In genomic region chr3R:22726771-22727455, dm6 we compare ENCODE assay signal across 4 fruit fly cellular contexts.
TF ChIP-seq lines count a peak whose summit lies in the region.

Gene CG45049 (plus strand): TSS chr3R:22726967.

- no peak for TF ChIP-seq CTCF in whole organism, embryonic (GFP tag; optimal IDR thresholded peaks at IDR 0.05; lab: Kevin White, UChicago)

TF ChIP-seq in whole organism, adult, 20 proteins besides CTCF, POLR2A, EP300 and RAD21:
- TF ChIP-seq tj (GFP tag; optimal IDR thresholded peaks at IDR 0.05; lab: Kevin White, UChicago) (peak; percentile 34), cic (GFP tag; optimal IDR thresholded peaks at IDR 0.05; lab: Kevin White, UChicago) (peak; percentile 78), bab1 (GFP tag; optimal IDR thresholded peaks at IDR 0.05; lab: Kevin White, UChicago) (peak; percentile 23), CG7045 (GFP tag; optimal IDR thresholded peaks at IDR 0.05; lab: Kevin White, UChicago) (no peak)
TF ChIP-seq in whole organism, adult: peak in this region for 3.

TF ChIP-seq in whole organism, embryonic, 481 proteins besides CTCF, POLR2A, EP300 and RAD21 (continues in another document):
- peak; percentile 95 for TF ChIP-seq CG6791 (GFP tag; IDR thresholded peaks at IDR 0.05; lab: Robert Waterston, UW; ENCODE audit: partially characterized antibody)
- TF ChIP-seq HLH4C (GFP tag; IDR thresholded peaks at IDR 0.05; lab: Robert Waterston, UW; ENCODE audit: partially characterized antibody), result peak; percentile 87
- peak; percentile 10 for TF ChIP-seq zfh2 (GFP tag; optimal IDR thresholded peaks at IDR 0.05; lab: Kevin White, UChicago)
- TF ChIP-seq vnd (GFP tag; IDR thresholded peaks at IDR 0.05; lab: Robert Waterston, UW; ENCODE audit: partially characterized antibody), result peak; percentile 89
- TF ChIP-seq CG5953 (GFP tag; IDR thresholded peaks at IDR 0.05; lab: Robert Waterston, UW), result no peak
- TF ChIP-seq CG4730 (GFP tag; IDR thresholded peaks at IDR 0.05; lab: Robert Waterston, UW), result no peak
- peak; percentile 57 for TF ChIP-seq Med (GFP tag; lab: Kevin White, UChicago)
- TF ChIP-seq Pdp1 (GFP tag; optimal IDR thresholded peaks at IDR 0.05; lab: Kevin White, UChicago), result peak in 1 of 2 experiments; percentile 12
- TF ChIP-seq fu2 (GFP tag; optimal IDR thresholded peaks at IDR 0.05; lab: Kevin White, UChicago), result no peak
- peak; percentile 67 for TF ChIP-seq CG2129 (GFP tag; IDR thresholded peaks at IDR 0.05; lab: Robert Waterston, UW; ENCODE audit: partially characterized antibody)
- peak; percentile 25 for TF ChIP-seq nmo (GFP tag; optimal IDR thresholded peaks at IDR 0.05; lab: Kevin White, UChicago)
- TF ChIP-seq jigr1 (GFP tag; IDR thresholded peaks at IDR 0.05; lab: Robert Waterston, UW), result no peak
- TF ChIP-seq CG1233 (GFP tag; optimal IDR thresholded peaks at IDR 0.05; lab: Kevin White, UChicago), result no peak
- TF ChIP-seq slp2 (GFP tag; optimal IDR thresholded peaks at IDR 0.05; lab: Kevin White, UChicago), result no peak
- TF ChIP-seq sens (GFP tag; lab: Kevin White, UChicago), result peak; percentile 83
- peak; percentile 34 for TF ChIP-seq lilli (GFP tag; optimal IDR thresholded peaks at IDR 0.05; lab: Kevin White, UChicago)
- peak; percentile 94 for TF ChIP-seq Opbp (GFP tag; IDR thresholded peaks at IDR 0.05; lab: Robert Waterston, UW; ENCODE audit: partially characterized antibody)
- peak; percentile 93 for TF ChIP-seq CG7963 (GFP tag; IDR thresholded peaks at IDR 0.05; lab: Robert Waterston, UW; ENCODE audit: partially characterized antibody)
- no peak for TF ChIP-seq grau (tag; optimal IDR thresholded peaks at IDR 0.05; lab: Kevin White, UChicago)
- peak; percentile 66 for TF ChIP-seq row (GFP tag; IDR thresholded peaks at IDR 0.05; lab: Robert Waterston, UW)
- TF ChIP-seq CG10543 (GFP tag; optimal IDR thresholded peaks at IDR 0.05; lab: Kevin White, UChicago), result peak; percentile 23
- no peak for TF ChIP-seq CG31365 (tag; optimal IDR thresholded peaks at IDR 0.05; lab: Kevin White, UChicago)
- TF ChIP-seq twi (tag; optimal IDR thresholded peaks at IDR 0.05; lab: Kevin White, UChicago), result no peak
- peak; percentile 42 for TF ChIP-seq CG34376 (GFP tag; optimal IDR thresholded peaks at IDR 0.05; lab: Kevin White, UChicago)
- TF ChIP-seq trem (tag; optimal IDR thresholded peaks at IDR 0.05; lab: Kevin White, UChicago), result peak; percentile 4
- no peak for TF ChIP-seq CG13894 (tag; optimal IDR thresholded peaks at IDR 0.05; lab: Kevin White, UChicago)
- TF ChIP-seq odd (GFP tag; optimal IDR thresholded peaks at IDR 0.05; lab: Kevin White, UChicago), result no peak
- peak; percentile 32; the same call in 1 of the 4 replicates for TF ChIP-seq Gug (GFP tag; IDR thresholded peaks at IDR 0.05; lab: Robert Waterston, UW)

TF ChIP-seq in whole organism, prepupa, 60 proteins besides CTCF, POLR2A, EP300 and RAD21:
- TF ChIP-seq fd85E (GFP tag; optimal IDR thresholded peaks at IDR 0.05; lab: Kevin White, UChicago), result no peak
- TF ChIP-seq OdsH (GFP tag; optimal IDR thresholded peaks at IDR 0.05; lab: Kevin White, UChicago), result no peak
- TF ChIP-seq Hr39 (GFP tag; optimal IDR thresholded peaks at IDR 0.05; lab: Kevin White, UChicago), result peak; percentile 31
- TF ChIP-seq eg (GFP tag; IDR thresholded peaks at IDR 0.05; lab: Robert Waterston, UW), result no peak
- TF ChIP-seq fkh (GFP tag; optimal IDR thresholded peaks at IDR 0.05; lab: Kevin White, UChicago), result peak; percentile 63
- peak; percentile 13 for TF ChIP-seq topi (GFP tag; optimal IDR thresholded peaks at IDR 0.05; lab: Kevin White, UChicago)
- TF ChIP-seq CG3919 (GFP tag; optimal IDR thresholded peaks at IDR 0.05; lab: Kevin White, UChicago), result peak; percentile 13
- no peak for TF ChIP-seq CG11902 (GFP tag; optimal IDR thresholded peaks at IDR 0.05; lab: Kevin White, UChicago)
- peak; percentile 26 for TF ChIP-seq lz (GFP tag; optimal IDR thresholded peaks at IDR 0.05; lab: Kevin White, UChicago)
- TF ChIP-seq Hr4 (GFP tag; optimal IDR thresholded peaks at IDR 0.05; lab: Kevin White, UChicago), result peak; percentile 4
- TF ChIP-seq dsx (GFP tag; optimal IDR thresholded peaks at IDR 0.05; lab: Kevin White, UChicago; ENCODE audit: poor library complexity, severe bottlenecking), result no peak
- TF ChIP-seq pdm3 (GFP tag; optimal IDR thresholded peaks at IDR 0.05; lab: Kevin White, UChicago), result no peak
- TF ChIP-seq CG6163 (GFP tag; IDR thresholded peaks at IDR 0.05; lab: Robert Waterston, UW), result no peak
- peak; percentile 9 for TF ChIP-seq Ets21C (GFP tag; optimal IDR thresholded peaks at IDR 0.05; lab: Kevin White, UChicago)
- peak; percentile 35 for TF ChIP-seq Eip78C (GFP tag; lab: Kevin White, UChicago)
- TF ChIP-seq CG10631 (GFP tag; optimal IDR thresholded peaks at IDR 0.05; lab: Kevin White, UChicago), result peak; percentile 34
- peak; percentile 39 for TF ChIP-seq Met (GFP tag; optimal IDR thresholded peaks at IDR 0.05; lab: Kevin White, UChicago)
- peak; percentile 2 for TF ChIP-seq CG16779 (tag; optimal IDR thresholded peaks at IDR 0.05; lab: Kevin White, UChicago)
- TF ChIP-seq Sox15 (GFP tag; optimal IDR thresholded peaks at IDR 0.05; lab: Kevin White, UChicago), result no peak

TF ChIP-seq in whole organism, wandering third instar larva, 38 proteins besides CTCF, POLR2A, EP300 and RAD21:
- TF ChIP-seq HLH106 (tag; optimal IDR thresholded peaks at IDR 0.05; lab: Kevin White, UChicago) (no peak), h (GFP tag; optimal IDR thresholded peaks at IDR 0.05; lab: Kevin White, UChicago) (peak; percentile 10), ey (GFP tag; optimal IDR thresholded peaks at IDR 0.05; lab: Kevin White, UChicago) (no peak), brk (GFP tag; optimal IDR thresholded peaks at IDR 0.05; lab: Kevin White, UChicago) (no peak), Hnf4 (GFP tag; optimal IDR thresholded peaks at IDR 0.05; lab: Kevin White, UChicago) (peak; percentile 30), woc (GFP tag; optimal IDR thresholded peaks at IDR 0.05; lab: Kevin White, UChicago) (peak; percentile 48), fru (GFP tag; optimal IDR thresholded peaks at IDR 0.05; lab: Kevin White, UChicago) (no peak), GATAd (GFP tag; optimal IDR thresholded peaks at IDR 0.05; lab: Kevin White, UChicago) (no peak), Abd-B (GFP tag; optimal IDR thresholded peaks at IDR 0.05; lab: Kevin White, UChicago) (no peak), sage (GFP tag; optimal IDR thresholded peaks at IDR 0.05; lab: Kevin White, UChicago) (peak; percentile 49), usp (GFP tag; optimal IDR thresholded peaks at IDR 0.05; lab: Kevin White, UChicago) (no peak), CrebA (GFP tag; optimal IDR thresholded peaks at IDR 0.05; lab: Kevin White, UChicago; ENCODE audit: borderline replicate concordance) (no peak), Vsx2 (GFP tag; optimal IDR thresholded peaks at IDR 0.05; lab: Kevin White, UChicago; ENCODE audit: partially characterized antibody) (no peak), Jra (GFP tag; optimal IDR thresholded peaks at IDR 0.05; lab: Kevin White, UChicago) (no peak), Rel (GFP tag; optimal IDR thresholded peaks at IDR 0.05; lab: Kevin White, UChicago) (no peak), Rel (tag; optimal IDR thresholded peaks at IDR 0.05; lab: Kevin White, UChicago) (no peak), psq (GFP tag; optimal IDR thresholded peaks at IDR 0.05; lab: Kevin White, UChicago) (peak; percentile 61), foxo (GFP tag; optimal IDR thresholded peaks at IDR 0.05; lab: Kevin White, UChicago) (no peak), br (GFP tag; optimal IDR thresholded peaks at IDR 0.05; lab: Kevin White, UChicago) (peak; percentile 7)
